Worm (Caenorhabditis elegans) whole organism, late embryonic: ENCODE measurements around the gene gars-1.

ENCODE experiments used
- C38D4.7 ChIP-seq: fragments of 200-800 bp; sonication (Bioruptor generic); optimal IDR thresholded peaks from 2 replicates; lab custom pipeline; 2018; ENCODE audit warnings: mild to moderate bottlenecking, missing genetic modification characterization, moderate library complexity, missing compliant biosample characterization
- F13H6.1 ChIP-seq: sonication (generic microtip); optimal IDR thresholded peaks from 2 replicates; lab custom pipeline; 2016; ENCODE audit warnings: missing genetic modification characterization, missing compliant biosample characterization
- K02D7.2 ChIP-seq: sonication (generic microtip); optimal IDR thresholded peaks from 2 replicates; lab custom pipeline; 2017; ENCODE audit warnings: mild to moderate bottlenecking, missing genetic modification characterization, missing compliant biosample characterization
- K09A11.1 ChIP-seq: sonication (generic microtip); optimal IDR thresholded peaks from 2 replicates; lab custom pipeline; 2017; ENCODE audit warnings: antibody characterized with exemption, mild to moderate bottlenecking, missing genetic modification characterization, missing compliant biosample characterization; ENCODE audit not compliant: insufficient read depth
- ahr-1 ChIP-seq: sonication (generic microtip); optimal IDR thresholded peaks from 2 replicates; lab custom pipeline; 2016; ENCODE audit warnings: missing genetic modification characterization, missing compliant biosample characterization
- ceh-14 ChIP-seq: sonication (generic microtip); optimal IDR thresholded peaks from 2 replicates; lab custom pipeline; 2016; ENCODE audit warnings: missing genotype, missing genetic modification characterization, missing compliant biosample characterization
- ceh-18 ChIP-seq: sonication (generic microtip); optimal IDR thresholded peaks from 2 replicates; lab custom pipeline; 2016; ENCODE audit warnings: missing genetic modification characterization, missing compliant biosample characterization
- ceh-19 ChIP-seq: fragments of 200-800 bp; sonication (Bioruptor generic); optimal IDR thresholded peaks from 2 replicates; lab custom pipeline; 2018; ENCODE audit warnings: mild to moderate bottlenecking, missing genetic modification characterization, missing compliant biosample characterization
- ceh-22 ChIP-seq: sonication (generic microtip); optimal IDR thresholded peaks from 2 replicates; lab custom pipeline; 2017; ENCODE audit warnings: missing biosample characterization, missing genetic modification characterization
- ceh-24 ChIP-seq: sonication (generic microtip); optimal IDR thresholded peaks from 2 replicates; lab custom pipeline; 2016; ENCODE audit warnings: mild to moderate bottlenecking, missing genetic modification characterization, missing compliant biosample characterization
- ceh-30 ChIP-seq: fragments of 150-350 bp; optimal IDR thresholded peaks from 2 replicates; lab custom pipeline; 2014; ENCODE audit warnings: missing biosample characterization, missing genetic modification characterization
- ceh-34 ChIP-seq: sonication (generic microtip); optimal IDR thresholded peaks from 2 replicates; lab custom pipeline; 2016; ENCODE audit warnings: mild to moderate bottlenecking, missing genetic modification characterization, missing compliant biosample characterization
- ceh-48 ChIP-seq: sonication (generic microtip); optimal IDR thresholded peaks from 2 replicates; lab custom pipeline; 2016; ENCODE audit warnings: missing genetic modification characterization, inconsistent platforms, missing compliant biosample characterization
- ceh-6 ChIP-seq: fragments of 200-800 bp; sonication (Bioruptor generic); optimal IDR thresholded peaks from 2 replicates; lab custom pipeline; 2018; ENCODE audit warnings: mild to moderate bottlenecking, missing genetic modification characterization, missing compliant biosample characterization
- ceh-9 ChIP-seq: sonication (generic microtip); optimal IDR thresholded peaks from 2 replicates; lab custom pipeline; 2016; ENCODE audit warnings: mild to moderate bottlenecking, missing genetic modification characterization, inconsistent platforms, missing compliant biosample characterization
- che-1 ChIP-seq: sonication (generic microtip); optimal IDR thresholded peaks from 2 replicates; lab custom pipeline; 2016; ENCODE audit warnings: mild to moderate bottlenecking, missing genetic modification characterization, missing compliant biosample characterization
- dve-1 ChIP-seq: sonication (generic microtip); optimal IDR thresholded peaks from 2 replicates; lab custom pipeline; 2017; ENCODE audit warnings: antibody characterized with exemption, mild to moderate bottlenecking, missing genetic modification characterization, missing compliant biosample characterization
- elt-2 ChIP-seq: sonication (generic microtip); optimal IDR thresholded peaks from 2 replicates; lab custom pipeline; 2016; ENCODE audit warnings: missing genetic modification reagents, missing genetic modification characterization, missing compliant biosample characterization
- ets-4 ChIP-seq: sonication (generic microtip); optimal IDR thresholded peaks from 2 replicates; lab custom pipeline; 2016; ENCODE audit warnings: missing genetic modification characterization, missing compliant biosample characterization
- eyg-1 ChIP-seq: sonication (generic microtip); optimal IDR thresholded peaks from 2 replicates; lab custom pipeline; 2016; ENCODE audit warnings: missing genotype, missing genetic modification characterization, missing compliant biosample characterization
- fax-1 ChIP-seq: sonication (generic microtip); optimal IDR thresholded peaks from 2 replicates; lab custom pipeline; 2016; ENCODE audit warnings: missing genotype, missing genetic modification characterization, missing compliant biosample characterization
- fkh-10 ChIP-seq: fragments of 150-350 bp; optimal IDR thresholded peaks from 2 replicates; lab custom pipeline; 2014; ENCODE audit warnings: missing biosample characterization, missing genetic modification reagents, missing genetic modification characterization
- fkh-6 ChIP-seq: sonication (generic microtip); optimal IDR thresholded peaks from 2 replicates; lab custom pipeline; 2016; ENCODE audit warnings: missing genetic modification characterization, missing compliant biosample characterization
- hlh-13 ChIP-seq: fragments of 200-800 bp; sonication (Bioruptor generic); optimal IDR thresholded peaks from 2 replicates; lab custom pipeline; 2018; ENCODE audit warnings: mild to moderate bottlenecking, missing genetic modification characterization, missing compliant biosample characterization
- hlh-15 ChIP-seq: sonication (generic microtip); optimal IDR thresholded peaks from 2 replicates; lab custom pipeline; 2016; ENCODE audit warnings: missing genetic modification characterization, missing compliant biosample characterization
- hlh-30 ChIP-seq: sonication (generic microtip); optimal IDR thresholded peaks from 2 replicates; lab custom pipeline; 2017; ENCODE audit warnings: antibody characterized with exemption, missing genetic modification characterization, missing compliant biosample characterization; ENCODE audit not compliant: insufficient read depth
- hlh-6 ChIP-seq: sonication (generic microtip); optimal IDR thresholded peaks from 2 replicates; lab custom pipeline; 2016; ENCODE audit warnings: missing genotype, missing genetic modification characterization, missing compliant biosample characterization
- hlh-8 ChIP-seq: sonication (generic microtip); optimal IDR thresholded peaks from 2 replicates; lab custom pipeline; 2016; ENCODE audit warnings: missing genotype, missing genetic modification characterization, missing compliant biosample characterization
- lin-11 ChIP-seq: fragments of 200-800 bp; sonication (Bioruptor generic); optimal IDR thresholded peaks from 2 replicates; lab custom pipeline; 2018; ENCODE audit warnings: mild to moderate bottlenecking, missing genetic modification characterization, missing compliant biosample characterization
- madf-2 ChIP-seq: sonication (generic microtip); optimal IDR thresholded peaks from 2 replicates; lab custom pipeline; 2017; ENCODE audit warnings: missing genetic modification characterization, missing compliant biosample characterization
- mec-3 ChIP-seq: sonication (generic microtip); optimal IDR thresholded peaks from 2 replicates; lab custom pipeline; 2016; ENCODE audit warnings: borderline replicate concordance, missing genetic modification characterization, missing compliant biosample characterization
- npax-4 ChIP-seq: sonication (generic microtip); optimal IDR thresholded peaks from 2 replicates; lab custom pipeline; 2016; ENCODE audit warnings: missing genetic modification characterization, missing compliant biosample characterization
- pag-3 ChIP-seq: sonication (generic microtip); optimal IDR thresholded peaks from 2 replicates; lab custom pipeline; 2016; ENCODE audit warnings: missing compliant biosample characterization, missing genetic modification characterization, borderline replicate concordance
- pat-9 ChIP-seq: fragments of 200-800 bp; sonication (Bioruptor generic); optimal IDR thresholded peaks from 2 replicates; lab custom pipeline; 2018; ENCODE audit warnings: mild to moderate bottlenecking, missing genetic modification characterization, moderate library complexity, missing compliant biosample characterization
- pha-2 ChIP-seq: sonication (generic microtip); optimal IDR thresholded peaks from 2 replicates; lab custom pipeline; 2017; ENCODE audit warnings: mild to moderate bottlenecking, missing genetic modification characterization, missing compliant biosample characterization
- pqm-1 ChIP-seq: sonication (generic microtip); optimal IDR thresholded peaks from 2 replicates; lab custom pipeline; 2016; ENCODE audit warnings: missing genetic modification characterization, missing compliant biosample characterization
- ref-2 ChIP-seq: sonication (generic microtip); optimal IDR thresholded peaks from 2 replicates; lab custom pipeline; 2016; ENCODE audit warnings: missing genetic modification characterization, missing compliant biosample characterization
- tbx-2 ChIP-seq: sonication (generic microtip); optimal IDR thresholded peaks from 2 replicates; lab custom pipeline; 2016; ENCODE audit warnings: missing genetic modification characterization, missing compliant biosample characterization
- tbx-7 ChIP-seq: sonication (generic microtip); optimal IDR thresholded peaks from 2 replicates; lab custom pipeline; 2016; ENCODE audit warnings: missing genotype, missing genetic modification characterization, missing compliant biosample characterization
- unc-3 ChIP-seq, 2 experiments: fragments of 200-800 bp in 1 of 2; sonication (Bioruptor generic) in 1 of 2; sonication (generic microtip) in 1 of 2; conservative IDR thresholded peaks in 1 of 2; optimal IDR thresholded peaks in 1 of 2; 2 replicates each; pipeline versions ENCODE4 v1.3.6 to Lab custom; 2016 to 2022; ENCODE audit warnings: missing compliant biosample characterization in 2 of 2, missing genetic modification characterization in 2 of 2, missing genetic modification reagents in 1 of 2
- unc-55 ChIP-seq: sonication (generic microtip); optimal IDR thresholded peaks from 2 replicates; lab custom pipeline; 2017; ENCODE audit warnings: missing biosample characterization, missing genetic modification reagents, missing genetic modification characterization

Gene gars-1

ce11 chrIII:5125759-5126158 is 37.7 kb downstream of the gars-1 start:
- no peak for TF ChIP-seq pha-2 (tag; lab: Kevin White, UChicago)
- TF ChIP-seq pat-9 = no peak
- peak; percentile 47 for TF ChIP-seq tbx-2 (tag; lab: Kevin White, UChicago)
- no peak for TF ChIP-seq ceh-14
- no peak for TF ChIP-seq ceh-48
- no peak for TF ChIP-seq fkh-10 (GFP tag; lab: Kevin White, UChicago)
- no peak for TF ChIP-seq ceh-18 (tag; lab: Kevin White, UChicago)
- TF ChIP-seq unc-55 (GFP tag; lab: Kevin White, UChicago) = peak; percentile 40
- no peak for TF ChIP-seq pqm-1 (tag; lab: Kevin White, UChicago)

DNA sequence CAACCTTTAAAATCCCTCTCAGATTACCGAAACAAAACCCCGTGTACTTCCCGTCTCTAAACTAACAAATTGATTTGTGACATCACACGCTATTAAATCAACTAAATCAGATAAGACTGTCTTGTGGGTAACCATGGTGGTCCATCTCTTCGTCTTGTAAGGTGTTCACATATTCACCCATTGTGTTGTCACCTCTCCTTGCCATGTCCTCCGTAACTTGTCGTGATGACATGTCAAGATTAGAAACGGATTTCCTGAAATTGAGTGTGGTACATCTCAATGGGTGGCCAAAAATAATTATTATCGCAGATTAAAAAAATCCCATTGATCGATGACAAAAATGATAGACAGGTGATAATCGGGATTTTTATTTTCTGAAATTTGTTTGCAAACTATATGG is 39.0 kb downstream of the gars-1 start:
- TF ChIP-seq npax-4 (tag; lab: Kevin White, UChicago) (no peak), tbx-2 (tag; lab: Kevin White, UChicago) (peak; percentile 79), unc-3 (GFP tag; conservative IDR thresholded peaks at IDR 0.05; lab: Robert Waterston, UW) (no peak), unc-3 (tag; optimal IDR thresholded peaks at IDR 0.05; lab: Kevin White, UChicago) (no peak), pag-3 (no peak), hlh-30 (no peak), hlh-15 (tag; lab: Kevin White, UChicago) (no peak), elt-2 (tag; lab: Kevin White, UChicago) (no peak), unc-55 (GFP tag; lab: Kevin White, UChicago) (peak; percentile 52), fkh-6 (no peak), ceh-19 (no peak), hlh-13 (GFP tag; lab: Kevin White, UChicago) (no peak)

ce11 chrIII:5120593-5120992 is 42.8 kb downstream of the gars-1 start:
- TF ChIP-seq madf-2 (tag; lab: Kevin White, UChicago) (no peak), tbx-2 (tag; lab: Kevin White, UChicago) (peak; percentile 29)

DNA sequence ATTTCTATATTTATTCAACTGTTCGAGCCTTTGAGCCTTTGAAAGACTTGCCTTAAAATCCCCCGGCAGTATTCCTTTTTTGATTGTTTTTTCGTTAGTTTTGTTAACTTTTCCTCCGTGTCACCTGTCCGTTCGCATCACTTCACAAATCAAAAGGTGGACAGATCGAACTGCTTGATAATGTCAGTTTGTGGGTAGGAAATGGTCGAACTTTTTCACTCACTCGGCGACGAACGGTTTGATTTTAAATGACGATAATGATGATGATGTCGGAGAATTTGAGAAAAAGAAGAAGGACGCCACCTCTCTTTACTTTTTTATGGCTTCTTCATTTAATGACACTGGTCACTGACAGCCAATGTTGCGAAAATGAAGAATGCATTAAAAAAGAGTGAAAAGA is 44.4 kb downstream of the gars-1 start:
- no peak for TF ChIP-seq fax-1 (tag; lab: Kevin White, UChicago)
- TF ChIP-seq tbx-7 (tag; lab: Kevin White, UChicago) = no peak
- TF ChIP-seq npax-4 (tag; lab: Kevin White, UChicago) = no peak
- no peak for TF ChIP-seq hlh-8
- TF ChIP-seq ceh-34 = no peak
- TF ChIP-seq K09A11.1 = no peak
- no peak for TF ChIP-seq unc-55 (GFP tag; lab: Kevin White, UChicago)
- no peak for TF ChIP-seq pag-3
- no peak for TF ChIP-seq hlh-13 (GFP tag; lab: Kevin White, UChicago)
- no peak for TF ChIP-seq K02D7.2
- TF ChIP-seq ceh-14 = no peak
- no peak for TF ChIP-seq fkh-6
- no peak for TF ChIP-seq C38D4.7 (GFP tag; lab: Kevin White, UChicago)
- no peak for TF ChIP-seq ceh-24
- TF ChIP-seq ref-2 = no peak
- no peak for TF ChIP-seq dve-1
- TF ChIP-seq eyg-1 (tag; lab: Kevin White, UChicago) = no peak
- TF ChIP-seq F13H6.1 (tag; lab: Kevin White, UChicago) = no peak
- TF ChIP-seq lin-11 (tag; lab: Kevin White, UChicago) = no peak
- no peak for TF ChIP-seq ceh-19
- TF ChIP-seq, all 69 proteins: peak for 0

- TF ChIP-seq hlh-13 (GFP tag; lab: Kevin White, UChicago) = no peak
- no peak for TF ChIP-seq ahr-1
- TF ChIP-seq ets-4 (tag; lab: Kevin White, UChicago) = no peak
- TF ChIP-seq mec-3 = no peak
- no peak for TF ChIP-seq hlh-15 (tag; lab: Kevin White, UChicago)
- TF ChIP-seq fax-1 (tag; lab: Kevin White, UChicago) = no peak
- no peak for TF ChIP-seq K02D7.2
- no peak for TF ChIP-seq ceh-22 (tag; lab: Kevin White, UChicago)
- TF ChIP-seq ceh-14 = no peak
- TF ChIP-seq che-1 (tag; lab: Kevin White, UChicago) = no peak
- TF ChIP-seq ceh-18 (tag; lab: Kevin White, UChicago) = no peak
- no peak for TF ChIP-seq ceh-6
- TF ChIP-seq ceh-9 (tag; lab: Kevin White, UChicago) = no peak
- TF ChIP-seq hlh-6 (tag; lab: Kevin White, UChicago) = no peak
- TF ChIP-seq fkh-10 (GFP tag; lab: Kevin White, UChicago) = no peak
- no peak for TF ChIP-seq ceh-30 (tag; lab: Kevin White, UChicago)
Observed at ce11 chrIII:5112998-5113397, 50.4 kb downstream of the gars-1 start.
